Fruit fly (Drosophila melanogaster): ENCODE results near the gene mrn.

The mrn gene

dm6 chr3L:15588514-15589138 lies 8.3 kb upstream of the mrn start, which contains the start of gene RhoGAP71E (continued):
- TF ChIP-seq sima (GFP tag; optimal IDR thresholded peaks at IDR 0.05) (no peak), gfzf (GFP tag; optimal IDR thresholded peaks at IDR 0.05) (peak; percentile 89), cas (GFP tag; IDR thresholded peaks at IDR 0.05) (peak; percentile 51; the same call in 1 of the 2 replicates), CG14050 (GFP tag; IDR thresholded peaks at IDR 0.05) (no peak), CHES-1-like (GFP tag; optimal IDR thresholded peaks at IDR 0.05) (peak; percentile 23), tna (GFP tag; IDR thresholded peaks at IDR 0.05; ENCODE audit: partially characterized antibody) (no peak), CG2116 (GFP tag; optimal IDR thresholded peaks at IDR 0.05) (no peak), MBD-R2 (GFP tag; IDR thresholded peaks at IDR 0.05) (peak; percentile 44; the same call in 1 of the 2 replicates), Xbp1 (GFP tag; optimal IDR thresholded peaks at IDR 0.05) (peak; percentile 11), CG9932 (GFP tag; IDR thresholded peaks at IDR 0.05) (peak; percentile 57), tio (GFP tag; optimal IDR thresholded peaks at IDR 0.05) (no peak), slp2 (GFP tag; optimal IDR thresholded peaks at IDR 0.05) (no peak), CG10209 (GFP tag; optimal IDR thresholded peaks at IDR 0.05) (peak; percentile 29), disco-r (GFP tag; optimal IDR thresholded peaks at IDR 0.05) (no peak), Hr39 (optimal IDR thresholded peaks at IDR 0.05) (no peak), Dll (GFP tag; IDR thresholded peaks at IDR 0.05; ENCODE audit: partially characterized antibody) (no peak; the same call in 3 of the 4 replicates), br (optimal IDR thresholded peaks at IDR 0.05) (no peak), CG14441 (GFP tag; IDR thresholded peaks at IDR 0.05) (no peak), CG13296 (GFP tag; optimal IDR thresholded peaks at IDR 0.05) (peak; percentile 64), lilli (GFP tag; optimal IDR thresholded peaks at IDR 0.05) (peak; percentile 39), CG11504 (tag; optimal IDR thresholded peaks at IDR 0.05) (peak; percentile 56), Rx (GFP tag; IDR thresholded peaks at IDR 0.05) (0 out of 2 replicates have a peak, but pooled peaks have one; percentile 24), Gsc (GFP tag; IDR thresholded peaks at IDR 0.05) (no peak), CG31388 (GFP tag; optimal IDR thresholded peaks at IDR 0.05) (no peak), insv (GFP tag; optimal IDR thresholded peaks at IDR 0.05) (no peak), ci (GFP tag; IDR thresholded peaks at IDR 0.05) (peak; percentile 88), CG3726 (GFP tag; IDR thresholded peaks at IDR 0.05) (peak; percentile 4; the same call in 1 of the 3 replicates), luna (GFP tag; optimal IDR thresholded peaks at IDR 0.05) (no peak), hbn (GFP tag; IDR thresholded peaks at IDR 0.05; ENCODE audit: partially characterized antibody) (no peak), CG11085 (GFP tag; IDR thresholded peaks at IDR 0.05) (no peak), gsb (GFP tag; IDR thresholded peaks at IDR 0.05) (no peak), CG1602 (GFP tag; optimal IDR thresholded peaks at IDR 0.05) (no peak), usp (GFP tag; optimal IDR thresholded peaks at IDR 0.05) (no peak), dmrt99B (tag; optimal IDR thresholded peaks at IDR 0.05) (peak; percentile 49), Antp (GFP tag; optimal IDR thresholded peaks at IDR 0.05) (no peak), vfl (GFP tag; optimal IDR thresholded peaks at IDR 0.05) (no peak), her (GFP tag; optimal IDR thresholded peaks at IDR 0.05) (peak; percentile 94), CG14710 (tag; optimal IDR thresholded peaks at IDR 0.05) (peak; percentile 40), crc (GFP tag; optimal IDR thresholded peaks at IDR 0.05) (no peak), Oli (tag; optimal IDR thresholded peaks at IDR 0.05) (no peak), E2f1 (GFP tag; IDR thresholded peaks at IDR 0.05) (no peak), pzg (GFP tag; optimal IDR thresholded peaks at IDR 0.05) (peak; percentile 91), pb (GFP tag; optimal IDR thresholded peaks at IDR 0.05) (peak; percentile 40), Gug (GFP tag; IDR thresholded peaks at IDR 0.05) (no peak), CG10267 (tag; optimal IDR thresholded peaks at IDR 0.05) (peak; percentile 46), vvl (GFP tag; IDR thresholded peaks at IDR 0.05) (peak; percentile 67), bab2 (GFP tag; optimal IDR thresholded peaks at IDR 0.05) (no peak), CG17568 (GFP tag; optimal IDR thresholded peaks at IDR 0.05) (no peak), Dip3 (GFP tag; optimal IDR thresholded peaks at IDR 0.05) (no peak), HLHmδ (GFP tag; optimal IDR thresholded peaks at IDR 0.05) (peak; percentile 26), Drgx (GFP tag; IDR thresholded peaks at IDR 0.05) (peak; percentile 60), gce (GFP tag; IDR thresholded peaks at IDR 0.05) (no peak; the same call in 2 of the 3 replicates)

Data from whole organism, embryonic.